Worm (Caenorhabditis elegans): ENCODE measurements around the gene F14H8.5.
A peak's percentile ranks its signal among the peaks of the same experiment; 100 is the strongest.
"Not testable (repeated sequence)": the region's sequence is repeated elsewhere in the genome, so short reads cannot be mapped to it uniquely, and the experiment has no call there.

Gene F14H8.5

DNA sequence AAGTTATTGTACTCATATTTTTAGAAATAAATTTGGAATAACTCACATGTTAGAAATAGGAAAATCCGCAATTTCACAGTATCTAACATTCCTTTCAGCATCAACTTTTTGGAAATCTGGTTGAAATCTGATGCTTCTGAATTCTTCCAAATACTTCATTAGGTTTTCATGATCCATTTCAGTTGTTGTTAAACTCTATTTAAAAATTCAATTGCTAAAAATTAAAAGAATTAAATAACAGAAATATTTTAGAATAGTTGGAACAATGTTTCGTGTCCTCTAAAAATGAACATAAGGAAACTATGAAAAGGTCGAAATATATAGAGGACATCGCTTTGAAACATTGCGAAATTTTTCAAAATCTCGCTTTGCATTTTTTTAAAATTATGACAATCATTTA, 10.5 kb downstream of the F14H8.5 start, which contains the start of gene cng-1:
Gene cng-1 (minus strand): TSS at position 101 of the 400 bp plus-strand sequence.
- TF ChIP-seq tag-97 (GFP tag; IDR thresholded peaks at IDR 0.05); snpc-1.2 (GFP tag; IDR thresholded peaks at IDR 0.05); zip-2 (tag; optimal IDR thresholded peaks at IDR 0.05): not testable (repeated sequence)

- not testable (repeated sequence) for TF ChIP-seq dve-1 (tag; optimal IDR thresholded peaks at IDR 0.05; ENCODE audit: insufficient read depth); nhr-48 (tag; optimal IDR thresholded peaks at IDR 0.05); nhr-111 (GFP tag; optimal IDR thresholded peaks at IDR 0.05)
These were observed 15.9 kb downstream of the F14H8.5 start, which contains the start of gene melo-3 for ce11 chrV:15036769-15037168. melo-3 (minus strand) TSS chrV:15036869.

DNA sequence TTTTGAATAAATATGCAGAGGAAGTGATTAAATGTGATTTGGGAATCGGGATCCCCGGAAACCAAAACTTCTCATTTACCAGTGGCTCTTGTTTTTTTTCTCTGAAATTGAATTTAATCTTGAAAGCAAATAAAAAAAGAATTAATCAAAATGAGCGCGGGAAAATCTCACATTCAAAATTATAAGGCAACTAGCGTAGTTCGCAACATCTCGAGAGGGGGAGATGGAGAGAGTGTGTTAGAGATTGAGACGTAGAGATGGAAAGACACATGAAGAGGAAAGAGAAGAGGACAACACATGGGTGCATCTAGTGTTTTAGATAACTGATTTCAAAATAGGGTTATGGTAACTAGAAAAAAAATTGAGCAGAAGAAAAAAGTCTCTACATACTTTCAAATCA, 27.3 kb downstream of the F14H8.5 start, which contains the start of gene sdc-3:
Gene sdc-3 (minus strand): TSS at position 101 of the 400 bp plus-strand sequence.
- TF ChIP-seq mxl-3 (GFP tag; optimal IDR thresholded peaks at IDR 0.05) = peak; percentile 19
- TF ChIP-seq ceh-20 (GFP tag; IDR thresholded peaks at IDR 0.05) = no peak
- TF ChIP-seq F37D6.2 (tag; optimal IDR thresholded peaks at IDR 0.05) = no peak
- peak; percentile 32 for TF ChIP-seq nhr-28 (tag; optimal IDR thresholded peaks at IDR 0.05)
- TF ChIP-seq hmg-1.1 (GFP tag; IDR thresholded peaks at IDR 0.05) = no peak
- TF ChIP-seq ztf-7 (tag; optimal IDR thresholded peaks at IDR 0.05) = no peak
- peak; percentile 73 for TF ChIP-seq aha-1 (tag)
- TF ChIP-seq daf-16 (GFP tag; optimal IDR thresholded peaks at IDR 0.05) = no peak
- TF ChIP-seq daf-16 (tag; optimal IDR thresholded peaks at IDR 0.05) = peak; percentile 14

- TF ChIP-seq F26F4.8 (GFP tag; conservative IDR thresholded peaks at IDR 0.05) (no peak), F10B5.3 (tag; optimal IDR thresholded peaks at IDR 0.05) (no peak), aha-1 (tag) (peak; percentile 91), dpl-1 (GFP tag; optimal IDR thresholded peaks at IDR 0.05) (no peak), lin-13 (GFP tag; optimal IDR thresholded peaks at IDR 0.05) (no peak), nhr-6 (tag; optimal IDR thresholded peaks at IDR 0.05) (no peak), mxl-2 (GFP tag; conservative IDR thresholded peaks at IDR 0.05) (no peak)
These were observed 30.9 kb downstream of the F14H8.5 start for ce11 chrV:15051720-15052119.

DNA sequence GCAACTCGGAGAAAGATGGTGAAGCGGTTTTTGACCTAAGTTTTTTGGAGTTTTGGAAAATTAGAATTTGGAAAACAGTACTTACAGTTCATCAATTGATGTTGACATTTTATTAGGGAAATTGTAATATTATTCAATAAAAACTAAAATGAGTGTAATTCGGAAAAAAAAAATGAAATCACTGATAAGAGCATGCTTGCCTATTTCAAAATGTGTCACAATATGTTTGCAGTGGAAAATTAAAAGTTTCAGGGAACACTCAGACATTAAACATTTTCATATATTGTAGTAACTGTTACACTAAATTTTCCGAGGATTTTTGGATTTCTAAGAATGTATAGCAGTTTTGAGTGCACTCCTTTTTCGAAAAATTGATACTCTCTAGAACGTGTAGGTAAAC, 31.5 kb downstream of the F14H8.5 start, which contains the start of the genes fbxa-82 and C25D7.5:
Gene fbxa-82 (minus strand): TSS at position 163 of the 400 bp plus-strand sequence.
Gene C25D7.5 (plus strand): TSS at position 283 of the 400 bp plus-strand sequence.
- TF ChIP-seq ceh-20 (GFP tag; IDR thresholded peaks at IDR 0.05) (no peak), pqm-1 (tag; optimal IDR thresholded peaks at IDR 0.05) (peak; percentile 24), aly-2 (tag; optimal IDR thresholded peaks at IDR 0.05) (no peak), nhr-237 (tag; optimal IDR thresholded peaks at IDR 0.05) (no peak), nhr-77 (tag; optimal IDR thresholded peaks at IDR 0.05) (peak; percentile 57), fos-1 (tag; optimal IDR thresholded peaks at IDR 0.05) (no peak), zip-2 (tag; optimal IDR thresholded peaks at IDR 0.05) (peak; percentile 82), nhr-28 (tag; optimal IDR thresholded peaks at IDR 0.05) (peak; percentile 43), ztf-7 (tag; optimal IDR thresholded peaks at IDR 0.05) (peak; percentile 62), madf-9 (GFP tag; conservative IDR thresholded peaks at IDR 0.05) (no peak), daf-16 (GFP tag; optimal IDR thresholded peaks at IDR 0.05) (no peak), daf-16 (tag; optimal IDR thresholded peaks at IDR 0.05) (peak; percentile 59), F37D6.2 (tag; optimal IDR thresholded peaks at IDR 0.05) (no peak), spr-1 (tag; optimal IDR thresholded peaks at IDR 0.05) (no peak), tag-97 (GFP tag; IDR thresholded peaks at IDR 0.05) (no peak), sdz-12 (GFP tag; optimal IDR thresholded peaks at IDR 0.05) (no peak), nhr-10 (tag; optimal IDR thresholded peaks at IDR 0.05) (no peak)

- TF ChIP-seq skn-1 (tag; optimal IDR thresholded peaks at IDR 0.05) (no peak), aha-1 (tag) (peak; percentile 91)
These were observed 33.9 kb downstream of the F14H8.5 start for ce11 chrV:15054733-15055132.
